Fruit fly (Drosophila melanogaster): ENCODE data around the gene shtd.
A peak's percentile ranks its signal among the peaks of the same experiment; 100 is the strongest.

Gene shtd

dm6 chrX:15475791-15476190, 13.6 kb upstream of the shtd start, which contains the start of gene CG6324:
Gene CG6324 (plus strand): TSS chrX:15476091.
- TF ChIP-seq Sin3A (optimal IDR thresholded peaks at IDR 0.05) (peak; percentile 2), tgo (GFP tag; IDR thresholded peaks at IDR 0.05) (0 out of 3 replicates have a peak, but pooled peaks have one; percentile 4), amos (GFP tag; IDR thresholded peaks at IDR 0.05; ENCODE audit: partially characterized antibody) (peak; percentile 11; the same call in 1 of the 2 replicates), Dbx (GFP tag; IDR thresholded peaks at IDR 0.05) (no peak), danr (GFP tag; IDR thresholded peaks at IDR 0.05) (0 out of 2 replicates have a peak, but pooled peaks have one; percentile 0), CG3407 (GFP tag; optimal IDR thresholded peaks at IDR 0.05) (no peak), CG9609 (GFP tag; optimal IDR thresholded peaks at IDR 0.05) (no peak), sc (optimal IDR thresholded peaks at IDR 0.05) (no peak), sc (GFP tag; optimal IDR thresholded peaks at IDR 0.05) (no peak), org-1 (GFP tag; optimal IDR thresholded peaks at IDR 0.05) (no peak), CG3995 (GFP tag; optimal IDR thresholded peaks at IDR 0.05) (no peak), jigr1 (GFP tag; IDR thresholded peaks at IDR 0.05) (no peak), Pdp1 (GFP tag; optimal IDR thresholded peaks at IDR 0.05) (no peak), CG18262 (tag; optimal IDR thresholded peaks at IDR 0.05) (no peak), hth (optimal IDR thresholded peaks at IDR 0.05) (no peak), Dref (GFP tag; IDR thresholded peaks at IDR 0.05) (peak; percentile 26; the same call in 1 of the 2 replicates), emc (GFP tag; optimal IDR thresholded peaks at IDR 0.05) (no peak), Med (GFP tag) (peak; percentile 5)

- peak; percentile 45 for TF ChIP-seq CG2116 (GFP tag; optimal IDR thresholded peaks at IDR 0.05)
- no peak for TF ChIP-seq abd-A (tag; optimal IDR thresholded peaks at IDR 0.05)
- TF ChIP-seq CG17186 (GFP tag; optimal IDR thresholded peaks at IDR 0.05), result peak; percentile 75
- TF ChIP-seq CG12155 (GFP tag; optimal IDR thresholded peaks at IDR 0.05), result peak; percentile 15
- peak; percentile 80 for TF ChIP-seq bbx (GFP tag; IDR thresholded peaks at IDR 0.05; ENCODE audit: partially characterized antibody)
- peak; percentile 44; the same call in 2 of the 3 replicates for TF ChIP-seq CG34224 (GFP tag; IDR thresholded peaks at IDR 0.05; ENCODE audit: partially characterized antibody)
- peak; percentile 9 for TF ChIP-seq Oli (tag; optimal IDR thresholded peaks at IDR 0.05)
- TF ChIP-seq CG32767 (GFP tag; IDR thresholded peaks at IDR 0.05), result 0 out of 2 replicates have a peak, but pooled peaks have one; percentile 16
- peak; percentile 19 for TF ChIP-seq CG17385 (GFP tag; optimal IDR thresholded peaks at IDR 0.05)
- TF ChIP-seq CG12071 (GFP tag; optimal IDR thresholded peaks at IDR 0.05), result no peak
- TF ChIP-seq Dll (GFP tag; IDR thresholded peaks at IDR 0.05; ENCODE audit: partially characterized antibody), result peak; percentile 57; the same call in 2 of the 4 replicates
- peak; percentile 42; the same call in 1 of the 2 replicates for TF ChIP-seq tna (GFP tag; IDR thresholded peaks at IDR 0.05; ENCODE audit: partially characterized antibody)
- peak; percentile 36 for TF ChIP-seq CG3281 (GFP tag; optimal IDR thresholded peaks at IDR 0.05)
- TF ChIP-seq unc-4 (GFP tag; IDR thresholded peaks at IDR 0.05; ENCODE audit: partially characterized antibody), result peak; percentile 56
- TF ChIP-seq CG14710 (tag; optimal IDR thresholded peaks at IDR 0.05), result peak; percentile 30
- TF ChIP-seq gfzf (GFP tag; optimal IDR thresholded peaks at IDR 0.05), result peak; percentile 73
- TF ChIP-seq stwl (tag; optimal IDR thresholded peaks at IDR 0.05), result peak; percentile 38
- peak; percentile 21 for TF ChIP-seq Nf-YC (tag; optimal IDR thresholded peaks at IDR 0.05)
- no peak for TF ChIP-seq CG11085 (GFP tag; IDR thresholded peaks at IDR 0.05)
- TF ChIP-seq CG17829 (tag; optimal IDR thresholded peaks at IDR 0.05), result peak; percentile 9
- TF ChIP-seq grau (tag; optimal IDR thresholded peaks at IDR 0.05), result peak; percentile 55
- TF ChIP-seq CG8478 (optimal IDR thresholded peaks at IDR 0.05), result no peak
- no peak for TF ChIP-seq stc (GFP tag; IDR thresholded peaks at IDR 0.05)
- TF ChIP-seq Abd-B (GFP tag; optimal IDR thresholded peaks at IDR 0.05), result peak; percentile 64
- peak; percentile 52 for TF ChIP-seq az2 (GFP tag; optimal IDR thresholded peaks at IDR 0.05)
- peak; percentile 15; the same call in 1 of the 2 replicates for TF ChIP-seq vvl (GFP tag; IDR thresholded peaks at IDR 0.05)
- TF ChIP-seq Mes4 (GFP tag; optimal IDR thresholded peaks at IDR 0.05), result no peak
- TF ChIP-seq CG4730 (GFP tag; IDR thresholded peaks at IDR 0.05), result no peak
- no peak for TF ChIP-seq CG4360 (GFP tag; IDR thresholded peaks at IDR 0.05)
- no peak for TF ChIP-seq CG7745 (tag; optimal IDR thresholded peaks at IDR 0.05)
- TF ChIP-seq nmo (GFP tag; optimal IDR thresholded peaks at IDR 0.05), result peak; percentile 62
- TF ChIP-seq CG4424 (GFP tag; optimal IDR thresholded peaks at IDR 0.05), result peak; percentile 31
- TF ChIP-seq Mad (GFP tag; optimal IDR thresholded peaks at IDR 0.05), result no peak
These were observed 13.1 kb upstream of the shtd start, which contains the start of gene mh for dm6 chrX:15475367-15475789. Gene mh (minus strand): TSS chrX:15475400.

All from whole organism, embryonic.